Fruit fly (Drosophila melanogaster) whole organism, embryonic: ENCODE measurements around the gene APP-BP1.

Experiments
- Atf-2 ChIP-seq: fragments of 200-800 bp; sonication (Bioruptor generic); optimal IDR thresholded peaks from 2 replicates; lab custom pipeline; 2016; ENCODE audit warnings: missing biosample characterization, missing genetic modification characterization
- BEAF-32 ChIP-seq: fragments of 200-800 bp; sonication (Bioruptor generic); optimal IDR thresholded peaks from 3 replicates; lab custom pipeline; 2017; ENCODE audit warnings: missing biosample characterization, missing genetic modification characterization, mild to moderate bottlenecking, moderate library complexity, missing genetic modification reagents
- Blimp-1 ChIP-seq: fragments of 200-800 bp; sonication (Bioruptor generic); optimal IDR thresholded peaks from 3 replicates; lab custom pipeline; 2018; ENCODE audit warnings: missing biosample characterization, missing genetic modification characterization, mild to moderate bottlenecking, moderate library complexity, missing genetic modification reagents
- CG12219 ChIP-seq: fragments of 200-800 bp; sonication (Bioruptor generic); optimal IDR thresholded peaks from 3 replicates; lab custom pipeline; 2018; ENCODE audit warnings: missing biosample characterization, mild to moderate bottlenecking, missing genetic modification characterization
- CG12391 ChIP-seq: fragments of 200-800 bp; sonication (Bioruptor generic); optimal IDR thresholded peaks from 3 replicates; lab custom pipeline; 2018; ENCODE audit warnings: missing biosample characterization, mild to moderate bottlenecking, missing genetic modification characterization, moderate library complexity
- CG12942 ChIP-seq: fragments of 200-800 bp; sonication (Bioruptor generic); optimal IDR thresholded peaks from 3 replicates; lab custom pipeline; 2016; ENCODE audit warnings: missing biosample characterization, missing genetic modification characterization
- CG1647 ChIP-seq: fragments of 200-800 bp; sonication (Bioruptor generic); optimal IDR thresholded peaks from 3 replicates; lab custom pipeline; 2016; ENCODE audit warnings: missing biosample characterization, missing genetic modification characterization
- CG16815 ChIP-seq: fragments of 200-800 bp; sonication (Bioruptor generic); optimal IDR thresholded peaks from 3 replicates; lab custom pipeline; 2017; ENCODE audit warnings: missing biosample characterization, mild to moderate bottlenecking, missing genetic modification characterization
- CG17328 ChIP-seq: fragments of 200-800 bp; sonication (Bioruptor generic); IDR thresholded peaks from 2 replicates; pipeline ENCODE4 v1.3.6; 2022; ENCODE audit warnings: missing biosample characterization, missing genetic modification characterization
- CG17385 ChIP-seq: fragments of 200-800 bp; sonication (Bioruptor generic); optimal IDR thresholded peaks from 3 replicates; lab custom pipeline; 2018; ENCODE audit warnings: missing biosample characterization, mild to moderate bottlenecking, missing genetic modification characterization
- CG18262 ChIP-seq: fragments of 200-800 bp; optimal IDR thresholded peaks from 3 replicates; lab custom pipeline; 2019; ENCODE audit warnings: missing biosample characterization, mild to moderate bottlenecking, missing genetic modification characterization, moderate library complexity
- CG18764 ChIP-seq: fragments of 200-800 bp; sonication (Bioruptor generic); optimal IDR thresholded peaks from 3 replicates; lab custom pipeline; 2016; ENCODE audit warnings: missing biosample characterization, missing genetic modification characterization
- CG2129 ChIP-seq: fragments of 200-800 bp; sonication (Bioruptor generic); IDR thresholded peaks from 2 replicates; pipeline ENCODE4 v1.3.6; 2022; ENCODE audit warnings: missing biosample characterization, missing genetic modification characterization; ENCODE audit not compliant: partially characterized antibody
- CG31441 ChIP-seq: fragments of 200-800 bp; sonication (Bioruptor generic); IDR thresholded peaks from 2 replicates; pipeline ENCODE4 v1.3.6; 2022; ENCODE audit warnings: missing biosample characterization, missing genetic modification characterization
- CG3995 ChIP-seq: fragments of 200-800 bp; sonication (Bioruptor generic); optimal IDR thresholded peaks from 3 replicates; lab custom pipeline; 2016; ENCODE audit warnings: missing biosample characterization, missing genetic modification characterization
- CG4730 ChIP-seq: fragments of 200-800 bp; sonication (Bioruptor generic); IDR thresholded peaks from 2 replicates; pipeline ENCODE4 v1.3.6; 2022; ENCODE audit warnings: missing biosample characterization, missing genetic modification characterization
- CG6689 ChIP-seq: fragments of 200-800 bp; sonication (Bioruptor generic); IDR thresholded peaks from 2 replicates; pipeline ENCODE4 v1.3.6; 2022; ENCODE audit warnings: missing biosample characterization, missing genetic modification characterization
- CG7357 ChIP-seq: fragments of 200-800 bp; sonication (Bioruptor generic); IDR thresholded peaks from 3 replicates; pipeline ENCODE4 v1.3.6; 2022; ENCODE audit warnings: missing biosample characterization, missing genetic modification characterization
- CG7372 ChIP-seq: fragments of 200-800 bp; sonication (Bioruptor generic); IDR thresholded peaks from 2 replicates; pipeline ENCODE4 v1.3.6; 2022; ENCODE audit warnings: missing biosample characterization, missing genetic modification characterization
- CG7556 ChIP-seq: fragments of 200-800 bp; sonication (Bioruptor generic); optimal IDR thresholded peaks from 2 replicates; lab custom pipeline; 2017; ENCODE audit warnings: missing biosample characterization, mild to moderate bottlenecking, missing genetic modification characterization
- CG8281 ChIP-seq: fragments of 200-800 bp; sonication (Bioruptor generic); optimal IDR thresholded peaks from 2 replicates; lab custom pipeline; 2018; ENCODE audit warnings: missing biosample characterization, mild to moderate bottlenecking, missing genetic modification characterization, moderate library complexity
- CG9727 ChIP-seq: fragments of 200-800 bp; sonication (Bioruptor generic); optimal IDR thresholded peaks from 3 replicates; lab custom pipeline; 2017; ENCODE audit warnings: missing biosample characterization, mild to moderate bottlenecking, missing genetic modification characterization
- Camta ChIP-seq: fragments of 200-800 bp; sonication (Bioruptor generic); optimal IDR thresholded peaks from 2 replicates; lab custom pipeline; 2016; ENCODE audit warnings: missing biosample characterization, missing genetic modification characterization
- CkIIα-i1 ChIP-seq: fragments of 200-800 bp; sonication (Bioruptor generic); IDR thresholded peaks from 2 replicates; pipeline ENCODE4 v1.3.6; 2022; ENCODE audit warnings: missing biosample characterization, missing genetic modification characterization
- Doc2 ChIP-seq: fragments of 200-800 bp; sonication (Bioruptor generic); IDR thresholded peaks from 2 replicates; pipeline ENCODE4 v1.3.6; 2022; ENCODE audit warnings: missing biosample characterization, missing genetic modification characterization
- ERR ChIP-seq: fragments of 200-800 bp; sonication (Bioruptor generic); optimal IDR thresholded peaks from 2 replicates; lab custom pipeline; 2016; ENCODE audit warnings: missing biosample characterization, missing genetic modification characterization
- Ets65A ChIP-seq: fragments of 200-800 bp; sonication (Bioruptor generic); peaks from one replicate; lab custom pipeline; 2016; ENCODE audit warnings: missing biosample characterization, missing genetic modification characterization
- Gsc ChIP-seq: fragments of 200-800 bp; sonication (Bioruptor generic); IDR thresholded peaks from 2 replicates; pipeline ENCODE4 v1.3.6; 2022; ENCODE audit warnings: missing biosample characterization, missing genetic modification characterization
- Hr3 ChIP-seq: fragments of 200-800 bp; sonication (Bioruptor generic); optimal IDR thresholded peaks from 3 replicates; lab custom pipeline; 2016; ENCODE audit warnings: missing biosample characterization, missing genetic modification characterization
- Hsf ChIP-seq: fragments of 200-800 bp; sonication (Bioruptor generic); optimal IDR thresholded peaks from 3 replicates; lab custom pipeline; 2016; ENCODE audit warnings: missing biosample characterization, missing genetic modification characterization
- Opbp ChIP-seq: fragments of 200-800 bp; sonication (Bioruptor generic); IDR thresholded peaks from 3 replicates; pipeline ENCODE4 v1.3.6; 2022; ENCODE audit warnings: missing biosample characterization, missing genetic modification characterization; ENCODE audit not compliant: partially characterized antibody
- Rx ChIP-seq: fragments of 200-800 bp; sonication (Bioruptor generic); IDR thresholded peaks from 2 replicates; pipeline ENCODE4 v1.3.6; 2022; ENCODE audit warnings: missing biosample characterization, missing genetic modification characterization
- Sox102F ChIP-seq: fragments of 200-800 bp; sonication (Bioruptor generic); optimal IDR thresholded peaks from 2 replicates; lab custom pipeline; 2018; ENCODE audit warnings: missing biosample characterization, mild to moderate bottlenecking, missing genetic modification characterization, moderate library complexity
- Tbp ChIP-seq: fragments of >200 bp; optimal IDR thresholded peaks from 2 replicates; lab custom pipeline; 2018; ENCODE audit warnings: missing biosample characterization, missing genetic modification characterization
- bcd ChIP-seq: fragments of 200-800 bp; sonication (Bioruptor generic); optimal IDR thresholded peaks from 2 replicates; lab custom pipeline; 2017; ENCODE audit warnings: missing biosample characterization, mild to moderate bottlenecking, missing genetic modification characterization
- cg ChIP-seq: fragments of 200-800 bp; sonication (Bioruptor generic); optimal IDR thresholded peaks from 3 replicates; lab custom pipeline; 2019; ENCODE audit warnings: missing biosample characterization, mild to moderate bottlenecking, missing genetic modification characterization, moderate library complexity
- corto ChIP-seq: fragments of 200-800 bp; sonication (Bioruptor generic); optimal IDR thresholded peaks from 2 replicates; lab custom pipeline; 2016; ENCODE audit warnings: missing biosample characterization, mild to moderate bottlenecking, missing genetic modification characterization, moderate library complexity
- crc ChIP-seq: fragments of 200-800 bp; sonication (Bioruptor generic); optimal IDR thresholded peaks from 2 replicates; lab custom pipeline; 2016; ENCODE audit warnings: missing biosample characterization, missing genetic modification characterization
- danr ChIP-seq: fragments of 200-800 bp; sonication (Bioruptor generic); IDR thresholded peaks from 2 replicates; pipeline ENCODE4 v1.3.6; 2022; ENCODE audit warnings: missing biosample characterization, missing genetic modification characterization
- fd96Cb ChIP-seq: fragments of 200-800 bp; sonication (Bioruptor generic); optimal IDR thresholded peaks from 2 replicates; lab custom pipeline; 2018; ENCODE audit warnings: missing biosample characterization, mild to moderate bottlenecking, missing genetic modification characterization, moderate library complexity
- grn ChIP-seq: fragments of 200-800 bp; sonication (Bioruptor generic); optimal IDR thresholded peaks from 3 replicates; lab custom pipeline; 2017; ENCODE audit warnings: missing biosample characterization, missing genetic modification characterization
- kay ChIP-seq: fragments of 200-800 bp; sonication (Bioruptor generic); optimal IDR thresholded peaks from 2 replicates; lab custom pipeline; 2016; ENCODE audit warnings: missing biosample characterization, missing genetic modification characterization
- lmd ChIP-seq: fragments of 200-800 bp; sonication (Bioruptor generic); IDR thresholded peaks from 2 replicates; pipeline ENCODE4 v1.3.6; 2022; ENCODE audit warnings: missing biosample characterization, missing genetic modification characterization
- mirr ChIP-seq: fragments of 200-800 bp; sonication (Bioruptor generic); optimal IDR thresholded peaks from 3 replicates; lab custom pipeline; 2018; ENCODE audit warnings: missing biosample characterization, mild to moderate bottlenecking, missing genetic modification characterization
- nom ChIP-seq: fragments of 200-800 bp; sonication (Bioruptor generic); optimal IDR thresholded peaks from 2 replicates; lab custom pipeline; 2017; ENCODE audit warnings: missing biosample characterization, missing genetic modification characterization, mild to moderate bottlenecking, moderate library complexity, missing genetic modification reagents
- sima ChIP-seq: fragments of 200-800 bp; sonication (Bioruptor generic); optimal IDR thresholded peaks from 2 replicates; lab custom pipeline; 2016; ENCODE audit warnings: missing biosample characterization, missing genetic modification characterization
- sug ChIP-seq: fragments of 200-800 bp; optimal IDR thresholded peaks from 2 replicates; lab custom pipeline; 2019; ENCODE audit warnings: missing biosample characterization, mild to moderate bottlenecking, missing genetic modification characterization, moderate library complexity
- zfh2 ChIP-seq: fragments of 200-800 bp; sonication (Bioruptor generic); optimal IDR thresholded peaks from 2 replicates; lab custom pipeline; 2016; ENCODE audit warnings: missing biosample characterization, missing genetic modification characterization

The APP-BP1 gene

dm6 chr3L:11074043-11074853 lies 24.0 kb upstream of the APP-BP1 start, which contains the start of the genes Pfdn2 and Noc1 (continued):
- peak; percentile 66 for TF ChIP-seq CG18262 (tag; lab: Kevin White, UChicago)
- TF ChIP-seq CG12219 (GFP tag; lab: Kevin White, UChicago) = no peak
- peak; percentile 41 for TF ChIP-seq fd96Cb (tag; lab: Kevin White, UChicago)
- peak; percentile 27 for TF ChIP-seq zfh2 (GFP tag; lab: Kevin White, UChicago)
- peak; percentile 56 for TF ChIP-seq CG12942 (GFP tag; lab: Kevin White, UChicago)
- no peak for TF ChIP-seq Gsc (GFP tag; lab: Robert Waterston, UW)
- peak; percentile 58 for TF ChIP-seq sug (tag; lab: Kevin White, UChicago)
- TF ChIP-seq CG7357 (GFP tag; lab: Robert Waterston, UW) = peak; percentile 49; the same call in 1 of the 3 replicates
- peak; percentile 83 for TF ChIP-seq Hr3 (GFP tag; lab: Kevin White, UChicago)
- TF ChIP-seq CG6689 = peak; percentile 36; the same call in 1 of the 2 replicates
- no peak for TF ChIP-seq CG18764 (GFP tag; lab: Kevin White, UChicago)
- no peak for TF ChIP-seq mirr (GFP tag; lab: Kevin White, UChicago)
- no peak for TF ChIP-seq bcd
- no peak for TF ChIP-seq CG7556 (GFP tag; lab: Kevin White, UChicago)
- TF ChIP-seq CG1647 (GFP tag; lab: Kevin White, UChicago) = no peak
- TF ChIP-seq danr = 0 out of 2 replicates have a peak, but pooled peaks have one; percentile 9
- peak; percentile 49 for TF ChIP-seq lmd (GFP tag; lab: Robert Waterston, UW)
- TF ChIP-seq Ets65A (GFP tag; lab: Kevin White, UChicago) = peak; percentile 83
- no peak for TF ChIP-seq CG8281 (tag; lab: Kevin White, UChicago)

dm6 chr3L:11083605-11084004 lies 14.6 kb upstream of the APP-BP1 start:
- TF ChIP-seq Sox102F = no peak
- TF ChIP-seq BEAF-32 = no peak
- TF ChIP-seq CG12391 = no peak
- no peak for TF ChIP-seq ERR (GFP tag; lab: Kevin White, UChicago)
- no peak for TF ChIP-seq sima
- TF ChIP-seq nom = peak; percentile 10
- TF ChIP-seq CG4730 (GFP tag; lab: Robert Waterston, UW) = no peak
- TF ChIP-seq CG2129 (GFP tag; lab: Robert Waterston, UW) = no peak
- peak; percentile 25 for TF ChIP-seq cg (GFP tag; lab: Kevin White, UChicago)
- peak; percentile 83 for TF ChIP-seq Blimp-1 (GFP tag; lab: Kevin White, UChicago)
- TF ChIP-seq grn (GFP tag; lab: Kevin White, UChicago) = peak; percentile 73
- TF ChIP-seq Hsf (GFP tag; lab: Kevin White, UChicago) = no peak
- no peak for TF ChIP-seq Tbp (GFP tag; lab: Kevin White, UChicago)
- no peak for TF ChIP-seq crc (GFP tag; lab: Kevin White, UChicago)
- TF ChIP-seq CG16815 (GFP tag; lab: Kevin White, UChicago) = no peak
- no peak for TF ChIP-seq Camta (GFP tag; lab: Kevin White, UChicago)

dm6 chr3L:11084557-11085231 lies 13.5 kb upstream of the APP-BP1 start:
- TF ChIP-seq Opbp (GFP tag; lab: Robert Waterston, UW) (no peak), corto (GFP tag; lab: Kevin White, UChicago) (peak; percentile 66), CG7372 (peak; percentile 91), CkIIα-i1 (GFP tag; lab: Robert Waterston, UW) (peak; percentile 66; the same call in 1 of the 2 replicates), CG31441 (GFP tag; lab: Robert Waterston, UW) (peak; percentile 97), Doc2 (GFP tag; lab: Robert Waterston, UW) (peak; percentile 80), CG3995 (peak; percentile 46), CG17328 (peak; percentile 99), CG9727 (GFP tag; lab: Kevin White, UChicago) (peak; percentile 98), kay (GFP tag; lab: Kevin White, UChicago) (peak; percentile 91), CG17385 (GFP tag; lab: Kevin White, UChicago) (peak; percentile 95), Atf-2 (peak; percentile 97), Rx (GFP tag; lab: Robert Waterston, UW) (peak; percentile 95)
